Fruit fly (Drosophila melanogaster): ENCODE data around the gene CG11601.

The CG11601 gene

DNA sequence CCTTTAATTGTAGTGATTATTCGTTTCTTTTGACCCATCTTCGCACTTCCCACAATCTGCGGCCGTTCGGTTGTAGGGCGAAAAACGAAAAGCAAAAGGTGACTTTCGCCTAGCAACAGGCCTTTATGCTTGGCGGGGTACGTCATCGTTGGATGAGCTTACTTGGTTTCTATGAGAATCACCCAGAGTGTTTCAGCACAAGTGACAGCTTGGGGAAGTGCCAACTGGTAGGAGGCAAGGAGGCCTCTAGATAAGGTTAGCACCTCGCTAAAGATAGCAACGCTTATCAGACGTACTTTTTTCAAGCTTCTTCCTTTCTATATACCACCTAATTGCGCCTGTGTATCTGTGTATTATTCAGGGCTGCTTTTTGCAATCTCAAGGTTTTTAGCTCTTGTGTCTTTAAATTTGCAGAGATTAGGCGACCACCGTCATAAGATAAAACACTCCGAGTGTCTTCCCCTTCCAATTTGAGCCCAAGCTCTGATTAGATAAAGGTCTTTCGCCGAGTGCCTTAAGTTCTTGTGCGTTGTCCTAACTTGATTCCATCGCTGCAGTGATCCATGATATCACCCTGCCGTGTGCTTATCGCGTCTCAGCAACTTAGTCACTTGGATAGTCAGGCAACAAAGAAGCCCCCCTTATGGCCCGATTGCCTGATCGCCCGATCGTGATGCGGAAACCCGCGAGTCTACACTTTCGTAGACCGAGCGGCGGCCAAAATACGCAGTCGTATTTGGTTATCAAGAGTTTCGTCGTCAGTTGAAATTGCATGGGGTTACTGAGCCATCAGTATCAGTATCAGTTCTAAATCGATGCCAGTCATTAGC is 18.0 kb upstream of the CG11601 start:
- peak; percentile 66 for TF ChIP-seq noc (tag; optimal IDR thresholded peaks at IDR 0.05)

dm6 chr2L:300006-300405 is 16.9 kb upstream of the CG11601 start:
- no peak for TF ChIP-seq noc (tag; optimal IDR thresholded peaks at IDR 0.05)

dm6 chr2L:299038-299437 is 16.0 kb upstream of the CG11601 start:
- no peak for TF ChIP-seq noc (tag; optimal IDR thresholded peaks at IDR 0.05)

DNA sequence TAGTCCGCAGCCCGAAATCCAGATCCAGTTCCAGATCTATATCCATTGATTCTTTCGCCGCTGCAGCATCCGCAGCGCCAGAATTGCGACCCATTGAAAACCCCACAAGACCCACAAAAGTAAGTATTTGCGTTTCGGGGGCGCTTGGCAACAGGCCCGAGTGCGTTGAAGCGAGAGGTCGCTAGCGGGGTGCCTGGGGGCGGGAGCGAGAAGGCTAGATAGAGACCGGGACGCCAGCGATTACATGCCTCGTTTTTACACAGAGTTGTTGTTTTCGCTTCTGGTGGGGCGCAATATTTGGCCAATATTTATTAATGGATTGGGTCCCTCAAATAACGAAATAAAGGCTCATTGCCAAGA is 15.2 kb upstream of the CG11601 start:
- no peak for TF ChIP-seq noc (tag; optimal IDR thresholded peaks at IDR 0.05)

- TF ChIP-seq noc (tag; optimal IDR thresholded peaks at IDR 0.05) = peak; percentile 90
Observed at dm6 chr2L:297480-298284, 14.6 kb upstream of the CG11601 start, which contains the start of gene Pi3K21B. Pi3K21B (plus strand) TSS chr2L:297880.

DNA sequence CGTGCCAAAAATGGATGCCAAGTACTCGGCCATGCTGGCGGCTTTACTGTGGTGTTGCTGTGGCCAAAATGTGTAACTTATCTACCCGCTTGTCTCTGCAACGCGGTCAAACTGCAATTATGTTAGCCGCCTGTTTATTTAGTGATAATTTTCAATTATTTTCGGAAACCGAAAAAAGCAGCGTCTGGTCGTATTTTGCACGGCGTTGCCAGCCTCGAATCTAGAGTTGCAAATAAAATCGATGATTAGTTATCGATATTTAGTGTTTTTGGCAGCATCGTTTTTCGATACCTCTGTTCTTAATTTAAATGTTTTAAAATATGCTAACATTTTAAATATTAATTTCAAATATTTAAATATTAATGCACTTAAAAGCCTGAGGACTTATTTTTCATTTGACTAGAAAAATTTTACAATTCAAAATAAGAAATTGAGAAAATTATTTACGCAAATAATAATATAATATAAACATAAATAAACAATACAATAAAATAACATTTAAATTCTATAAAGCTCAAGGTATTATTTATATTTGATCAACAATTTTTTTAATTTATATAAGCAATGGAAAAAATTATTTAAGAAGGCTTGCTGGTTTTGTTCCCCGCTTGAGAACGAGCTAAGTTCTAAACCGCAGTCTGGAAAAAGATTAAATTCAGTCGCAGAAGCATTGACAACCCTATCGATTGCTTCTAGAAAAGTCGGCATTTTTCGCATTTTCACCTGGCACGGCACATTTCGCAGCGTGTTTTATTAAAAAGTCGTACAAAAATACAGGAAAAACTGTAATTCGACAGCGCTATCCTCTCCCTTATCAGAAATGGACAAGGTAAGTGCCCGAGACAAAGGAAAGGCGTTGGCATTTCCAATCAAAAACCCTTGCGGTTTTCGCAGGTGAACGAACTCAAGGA is 11.6 kb upstream of the CG11601 start, which contains the start of the genes U2af38 and Stip1:
TSS of gene U2af38 (minus strand) at position 230 of the 911 bp plus-strand sequence.
TSS of gene Stip1 (plus strand) at position 671 of the 911 bp plus-strand sequence.
- TF ChIP-seq noc (tag; optimal IDR thresholded peaks at IDR 0.05) = no peak

- TF ChIP-seq noc (tag; optimal IDR thresholded peaks at IDR 0.05) = no peak
Observed at dm6 chr2L:292301-292700, 9.2 kb upstream of the CG11601 start, which contains the start of gene CG11562. CG11562 (plus strand) TSS chr2L:292419.

dm6 chr2L:291657-292056 is 8.6 kb upstream of the CG11601 start, which contains the start of gene CG3625:
CG3625 (minus strand) TSS chr2L:291795.
- TF ChIP-seq noc (tag; optimal IDR thresholded peaks at IDR 0.05) = no peak

- no peak for TF ChIP-seq noc (tag; optimal IDR thresholded peaks at IDR 0.05)
Observed at dm6 chr2L:290949-291348, 7.9 kb upstream of the CG11601 start.

- no peak for TF ChIP-seq noc (tag; optimal IDR thresholded peaks at IDR 0.05)
Observed at dm6 chr2L:290373-290772, 7.3 kb upstream of the CG11601 start.

DNA sequence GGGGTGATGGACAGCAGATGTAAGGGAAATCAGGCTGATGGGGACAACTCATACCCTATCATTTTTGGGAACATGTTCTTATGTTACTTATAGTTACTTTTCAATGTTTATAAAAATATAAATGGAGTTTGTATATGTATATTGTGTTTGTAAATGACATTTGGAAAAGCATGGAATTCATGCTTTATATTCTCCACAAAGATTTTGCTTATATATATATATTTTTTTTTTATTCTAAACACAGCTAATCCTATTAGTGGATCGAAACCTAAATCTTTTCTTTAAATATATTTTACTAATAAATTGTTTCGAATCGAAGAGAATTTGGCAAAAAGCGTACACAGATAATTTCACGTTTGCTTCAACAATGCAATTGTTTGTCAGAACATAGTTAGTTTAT is 6.0 kb upstream of the CG11601 start, which contains the start of gene Amnionless:
TSS of gene Amnionless (minus strand) at position 101 of the 400 bp plus-strand sequence.
- no peak for TF ChIP-seq noc (tag; optimal IDR thresholded peaks at IDR 0.05)

- TF ChIP-seq noc (tag; optimal IDR thresholded peaks at IDR 0.05) = peak; percentile 82
Observed at dm6 chr2L:286421-286820, 3.4 kb upstream of the CG11601 start.

DNA sequence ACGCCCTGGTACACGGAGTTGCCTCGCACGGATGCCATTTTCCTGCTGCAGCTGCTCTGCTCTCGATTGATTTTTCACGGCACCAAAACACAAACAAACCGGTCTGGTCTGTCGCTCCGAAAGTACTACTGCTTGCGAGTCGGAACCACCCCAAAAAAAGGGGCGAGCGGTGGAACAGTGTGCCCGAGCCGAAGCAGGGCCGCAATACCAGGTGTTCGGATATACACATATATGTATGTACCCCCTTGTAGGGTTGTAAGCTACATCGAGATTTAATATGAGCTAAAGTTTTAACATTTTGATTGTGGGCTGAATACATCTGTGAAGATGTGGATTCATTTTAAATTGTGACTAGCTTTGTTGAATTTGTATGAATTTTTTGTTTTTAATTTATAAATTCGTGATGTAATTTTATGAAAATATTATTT is 2.5 kb upstream of the CG11601 start:
- peak; percentile 59 for TF ChIP-seq noc (tag; optimal IDR thresholded peaks at IDR 0.05)

DNA sequence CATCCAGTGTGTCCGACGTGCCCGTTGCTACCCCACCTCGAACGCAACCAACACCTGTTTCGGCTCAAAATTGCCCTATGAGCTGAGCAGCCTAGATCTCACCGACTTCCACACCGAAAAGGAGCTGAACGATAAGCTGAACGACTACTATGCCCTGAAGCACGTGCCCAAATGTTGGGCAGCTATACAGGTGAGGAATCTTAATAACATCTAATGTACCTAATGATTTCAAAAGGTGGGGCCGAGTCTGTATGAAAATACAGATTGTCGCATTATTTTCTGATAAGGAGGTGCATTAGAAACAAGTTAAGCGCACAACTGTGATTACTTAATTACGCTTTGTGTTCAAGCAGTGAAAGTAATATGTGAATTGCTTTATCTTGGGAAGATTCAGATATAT is 4.9 kb downstream of the CG11601 start, which contains the start of gene CG17078:
TSS of gene CG17078 (minus strand) at position 101 of the 400 bp plus-strand sequence.
- TF ChIP-seq noc (tag; optimal IDR thresholded peaks at IDR 0.05) = no peak

DNA sequence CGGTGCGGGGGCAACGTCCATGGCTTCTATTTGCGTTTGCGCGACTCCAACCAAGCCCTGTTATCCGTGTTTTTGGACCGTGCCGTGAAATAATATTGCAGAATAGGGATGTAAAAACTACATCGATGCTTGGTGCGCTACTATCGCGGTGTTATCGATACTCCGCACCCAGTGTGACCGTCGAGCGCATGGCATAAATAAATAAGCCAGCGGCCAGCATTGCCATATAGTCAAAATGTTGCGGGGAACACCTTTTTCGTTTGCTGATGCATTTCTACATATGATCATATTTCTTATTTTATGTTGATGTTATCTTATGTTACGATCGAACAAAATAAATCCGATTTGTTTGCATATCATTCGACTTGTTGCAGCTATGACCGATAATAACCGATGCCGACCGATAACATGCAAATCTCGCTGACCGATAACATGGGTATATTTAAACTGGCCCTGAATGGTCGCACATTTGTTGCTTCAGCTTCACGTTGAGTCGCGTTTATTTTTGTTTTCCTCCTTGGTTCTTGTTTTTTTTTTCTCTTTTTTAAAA is 5.9 kb downstream of the CG11601 start, which contains the start of gene smo:
TSS of gene smo (plus strand) at position 461 of the 550 bp plus-strand sequence.
- no peak for TF ChIP-seq noc (tag; optimal IDR thresholded peaks at IDR 0.05)

Data from whole organism, larva.